Worm (Caenorhabditis elegans) whole organism, young adult: Measurements from ENCODE around the gene B0228.7.

Source experiments
- B0261.1 ChIP-seq: sonication (generic microtip); optimal IDR thresholded peaks from 2 replicates; lab custom pipeline; 2016; ENCODE audit warnings: mild to moderate bottlenecking, missing genetic modification characterization, moderate library complexity, missing compliant biosample characterization
- D2030.7 ChIP-seq: fragments of 200-800 bp; sonication (Bioruptor generic); IDR thresholded peaks from 2 replicates; pipeline ENCODE4 v1.3.6; 2022; ENCODE audit warnings: missing genetic modification reagents, missing genetic modification characterization, missing compliant biosample characterization
- F22D6.2 ChIP-seq: sonication (generic microtip); optimal IDR thresholded peaks from 2 replicates; lab custom pipeline; 2016; ENCODE audit warnings: mild to moderate bottlenecking, missing genetic modification characterization, missing compliant biosample characterization
- F23B12.7 ChIP-seq: sonication (generic microtip); optimal IDR thresholded peaks from 2 replicates; lab custom pipeline; 2017; ENCODE audit warnings: missing genetic modification characterization, mild to moderate bottlenecking, missing compliant biosample characterization, antibody characterized with exemption, moderate library complexity; ENCODE audit not compliant: insufficient read depth
- F37B4.10 ChIP-seq: fragments of 200-800 bp; sonication (Bioruptor generic); IDR thresholded peaks from 2 replicates; pipeline ENCODE4 v1.3.6; 2022; ENCODE audit warnings: missing genetic modification characterization, missing compliant biosample characterization
- F49E8.2 ChIP-seq: sonication (generic microtip); optimal IDR thresholded peaks from 3 replicates; lab custom pipeline; 2017; ENCODE audit warnings: missing genetic modification characterization, mild to moderate bottlenecking, missing compliant biosample characterization, antibody characterized with exemption, moderate library complexity; ENCODE audit not compliant: insufficient read depth
- F52B5.7 ChIP-seq: sonication (generic microtip); optimal IDR thresholded peaks from 2 replicates; lab custom pipeline; 2016; ENCODE audit warnings: mild to moderate bottlenecking, missing genetic modification characterization, missing compliant biosample characterization
- F57A8.1 ChIP-seq: fragments of 200-800 bp; sonication (Bioruptor generic); optimal IDR thresholded peaks from 2 replicates; lab custom pipeline; 2018; ENCODE audit warnings: mild to moderate bottlenecking, missing genetic modification characterization, moderate library complexity, missing compliant biosample characterization
- T07F8.4 ChIP-seq: sonication (generic microtip); optimal IDR thresholded peaks from 2 replicates; lab custom pipeline; 2016; ENCODE audit warnings: mild to moderate bottlenecking, missing genetic modification characterization, moderate library complexity, missing compliant biosample characterization
- ama-1 ChIP-seq, 3 experiments: fragments of 150-350 bp in 1 of 3; sonication (generic microtip) in 2 of 3; optimal IDR thresholded peaks; 2 replicates each; lab custom pipeline; 2014 to 2018; ENCODE audit warnings: missing biosample characterization in 2 of 3, missing genetic modification characterization in 2 of 3, missing genetic modification reagents in 2 of 3
- bed-1 ChIP-seq: fragments of 200-800 bp; sonication (Bioruptor generic); IDR thresholded peaks from 2 replicates; pipeline ENCODE4 v1.3.6; 2022; ENCODE audit warnings: missing genetic modification reagents, missing genetic modification characterization, missing compliant biosample characterization
- ceh-91 ChIP-seq: fragments of 200-800 bp; sonication (Bioruptor generic); IDR thresholded peaks from 2 replicates; pipeline ENCODE4 v1.3.6; 2022; ENCODE audit warnings: missing genetic modification reagents, missing genetic modification characterization, missing compliant biosample characterization
- dpff-1 ChIP-seq: sonication (generic microtip); optimal IDR thresholded peaks from 2 replicates; lab custom pipeline; 2017; ENCODE audit warnings: mild to moderate bottlenecking, missing genetic modification characterization, missing compliant biosample characterization
- dpl-1 ChIP-seq: fragments of 150-350 bp; optimal IDR thresholded peaks from 2 replicates; lab custom pipeline; 2014; ENCODE audit warnings: missing biosample characterization, missing genetic modification reagents, missing genetic modification characterization
- efl-1 ChIP-seq: fragments of 150-350 bp; optimal IDR thresholded peaks from 2 replicates; lab custom pipeline; 2014; ENCODE audit warnings: missing biosample characterization, missing genetic modification reagents, missing genetic modification characterization
- egl-18 ChIP-seq: fragments of 200-800 bp; sonication (Bioruptor generic); IDR thresholded peaks from 2 replicates; pipeline ENCODE4 v1.3.6; 2022; ENCODE audit warnings: missing genetic modification reagents, missing genetic modification characterization, missing compliant biosample characterization
- ekl-4 ChIP-seq: fragments of 200-800 bp; sonication (Bioruptor generic); IDR thresholded peaks from 2 replicates; pipeline ENCODE4 v1.3.6; 2022; ENCODE audit warnings: missing genetic modification reagents, missing genetic modification characterization, missing compliant biosample characterization
- ets-4 ChIP-seq: fragments of 200-800 bp; sonication (Bioruptor generic); optimal IDR thresholded peaks from 2 replicates; lab custom pipeline; 2018; ENCODE audit warnings: mild to moderate bottlenecking, missing genetic modification characterization, missing compliant biosample characterization
- fkh-3 ChIP-seq: sonication (generic microtip); optimal IDR thresholded peaks from 2 replicates; lab custom pipeline; 2016; ENCODE audit warnings: mild to moderate bottlenecking, missing genetic modification characterization, missing compliant biosample characterization
- him-1 ChIP-seq: sonication (generic microtip); optimal IDR thresholded peaks from 2 replicates; lab custom pipeline; 2016; ENCODE audit warnings: missing genotype, missing genetic modification reagents, missing genetic modification characterization, missing compliant biosample characterization
- hlh-12 ChIP-seq: sonication (generic microtip); optimal IDR thresholded peaks from 2 replicates; lab custom pipeline; 2016; ENCODE audit warnings: missing genetic modification characterization, missing compliant biosample characterization
- hrde-1 ChIP-seq: sonication (generic microtip); optimal IDR thresholded peaks from 2 replicates; lab custom pipeline; 2016; ENCODE audit warnings: missing genetic modification characterization, mild to moderate bottlenecking, missing compliant biosample characterization, moderate library complexity, missing genotype, missing genetic modification reagents, borderline replicate concordance
- hsf-1 ChIP-seq: fragments of 200-800 bp; sonication (Bioruptor generic); IDR thresholded peaks from 2 replicates; pipeline ENCODE4 v1.3.6; 2022; ENCODE audit warnings: missing genetic modification reagents, missing genetic modification characterization, missing compliant biosample characterization
- lin-35 ChIP-seq, 3 experiments: fragments of 150-350 bp in 2 of 3; sonication (generic microtip) in 1 of 3; optimal IDR thresholded peaks; 2 replicates each; lab custom pipeline; 2014 to 2018; ENCODE audit warnings: missing biosample characterization in 3 of 3, missing genetic modification characterization in 3 of 3, missing genetic modification reagents in 3 of 3
- lin-40 ChIP-seq: sonication (generic microtip); optimal IDR thresholded peaks from 2 replicates; lab custom pipeline; 2016; ENCODE audit warnings: missing genetic modification characterization, mild to moderate bottlenecking, missing compliant biosample characterization, missing genotype, missing genetic modification reagents
- lin-54 ChIP-seq: fragments of 200-800 bp; sonication (Bioruptor generic); optimal IDR thresholded peaks from 2 replicates; lab custom pipeline; 2018; ENCODE audit warnings: mild to moderate bottlenecking, missing genetic modification characterization, missing compliant biosample characterization
- lsl-1 ChIP-seq: fragments of 200-800 bp; sonication (Bioruptor generic); optimal IDR thresholded peaks from 2 replicates; lab custom pipeline; 2018; ENCODE audit warnings: mild to moderate bottlenecking, missing genetic modification characterization, moderate library complexity, missing compliant biosample characterization
- lsy-27 ChIP-seq: sonication (generic microtip); optimal IDR thresholded peaks from 2 replicates; lab custom pipeline; 2017; ENCODE audit warnings: missing genetic modification characterization, mild to moderate bottlenecking, missing compliant biosample characterization, antibody characterized with exemption, missing genotype, borderline replicate concordance; ENCODE audit not compliant: insufficient read depth
- madf-6 ChIP-seq: fragments of 200-800 bp; sonication (Bioruptor generic); IDR thresholded peaks from 2 replicates; pipeline ENCODE4 v1.3.6; 2022; ENCODE audit warnings: missing genetic modification reagents, missing genetic modification characterization, missing compliant biosample characterization
- madf-8 ChIP-seq: fragments of 200-800 bp; sonication (Bioruptor generic); conservative IDR thresholded peaks from 2 replicates; pipeline ENCODE4 v1.3.6; 2022; ENCODE audit warnings: missing genetic modification reagents, missing genetic modification characterization, missing compliant biosample characterization
- mel-28 ChIP-seq: sonication (generic microtip); optimal IDR thresholded peaks from 2 replicates; lab custom pipeline; 2016; ENCODE audit warnings: borderline replicate concordance, mild to moderate bottlenecking, missing genetic modification characterization, missing compliant biosample characterization
- mxl-1 ChIP-seq: sonication (generic microtip); optimal IDR thresholded peaks from 2 replicates; lab custom pipeline; 2016; ENCODE audit warnings: missing genetic modification characterization, missing compliant biosample characterization
- nfya-2 ChIP-seq: fragments of 200-800 bp; sonication (Bioruptor generic); IDR thresholded peaks from 2 replicates; pipeline ENCODE4 v1.3.6; 2022; ENCODE audit warnings: missing genetic modification reagents, missing genetic modification characterization, missing compliant biosample characterization
- nhr-120 ChIP-seq: fragments of 200-800 bp; sonication (Bioruptor generic); IDR thresholded peaks from 2 replicates; pipeline ENCODE4 v1.3.6; 2022; ENCODE audit warnings: missing genetic modification characterization, missing compliant biosample characterization
- nhr-179 ChIP-seq: sonication (generic microtip); optimal IDR thresholded peaks from 2 replicates; lab custom pipeline; 2016; ENCODE audit warnings: mild to moderate bottlenecking, missing genetic modification characterization, missing compliant biosample characterization
- nhr-90 ChIP-seq: sonication (generic microtip); optimal IDR thresholded peaks from 2 replicates; lab custom pipeline; 2016; ENCODE audit warnings: missing genotype, mild to moderate bottlenecking, missing genetic modification characterization, missing compliant biosample characterization
- rcor-1 ChIP-seq: fragments of 200-800 bp; sonication (Bioruptor generic); IDR thresholded peaks from 2 replicates; pipeline ENCODE4 v1.3.6; 2022; ENCODE audit warnings: missing genetic modification reagents, missing genetic modification characterization, missing compliant biosample characterization
- repo-1 ChIP-seq: sonication (generic microtip); optimal IDR thresholded peaks from 2 replicates; lab custom pipeline; 2017; ENCODE audit warnings: mild to moderate bottlenecking, missing genetic modification characterization, missing compliant biosample characterization
- sea-2 ChIP-seq: fragments of 200-800 bp; sonication (Bioruptor generic); IDR thresholded peaks from 2 replicates; pipeline ENCODE4 v1.3.6; 2022; ENCODE audit warnings: missing genetic modification characterization, missing compliant biosample characterization
- somi-1 ChIP-seq: fragments of 200-800 bp; sonication (Bioruptor generic); optimal IDR thresholded peaks from 2 replicates; lab custom pipeline; 2018; ENCODE audit warnings: mild to moderate bottlenecking, missing genetic modification characterization, missing compliant biosample characterization
- tbp1 ChIP-seq: fragments of 200-800 bp; sonication (Bioruptor generic); optimal IDR thresholded peaks from 2 replicates; lab custom pipeline; 2018; ENCODE audit warnings: mild to moderate bottlenecking, missing genetic modification characterization, missing compliant biosample characterization
- tlf-1 ChIP-seq: fragments of 200-800 bp; sonication (Bioruptor generic); optimal IDR thresholded peaks from 2 replicates; lab custom pipeline; 2018; ENCODE audit warnings: mild to moderate bottlenecking, missing genetic modification characterization, missing compliant biosample characterization
- xnd-1 ChIP-seq: sonication (generic microtip); optimal IDR thresholded peaks from 2 replicates; lab custom pipeline; 2016; ENCODE audit warnings: missing genotype, missing genetic modification reagents, missing genetic modification characterization, missing compliant biosample characterization
- ztf-18 ChIP-seq: sonication (generic microtip); optimal IDR thresholded peaks from 2 replicates; lab custom pipeline; 2016; ENCODE audit warnings: missing genotype, mild to moderate bottlenecking, missing genetic modification characterization, missing compliant biosample characterization
- ztf-28 ChIP-seq: fragments of 200-800 bp; sonication (Bioruptor generic); IDR thresholded peaks from 2 replicates; pipeline ENCODE4 v1.3.6; 2022; ENCODE audit warnings: missing genetic modification reagents, missing genetic modification characterization, missing compliant biosample characterization
- ztf-6 ChIP-seq: fragments of 200-800 bp; sonication (Bioruptor generic); IDR thresholded peaks from 2 replicates; pipeline ENCODE4 v1.3.6; 2022; ENCODE audit warnings: missing genetic modification reagents, missing genetic modification characterization, missing compliant biosample characterization

The B0228.7 gene

ce11 chrII:7789605-7790004, 30.8 kb upstream of the B0228.7 start:
- TF ChIP-seq fkh-3 (no peak), F49E8.2 (no peak), F37B4.10 (GFP tag; lab: Robert Waterston, UW) (no peak), nhr-179 (tag; lab: Kevin White, UChicago) (no peak), ets-4 (GFP tag; lab: Kevin White, UChicago) (no peak), B0261.1 (no peak), lsy-27 (tag; lab: Kevin White, UChicago) (no peak), egl-18 (GFP tag; lab: Robert Waterston, UW) (no peak), tlf-1 (GFP tag; lab: Kevin White, UChicago) (no peak), F22D6.2 (tag; lab: Kevin White, UChicago) (no peak), hlh-12 (tag; lab: Kevin White, UChicago) (no peak), T07F8.4 (no peak), lsl-1 (GFP tag; lab: Kevin White, UChicago) (no peak), somi-1 (GFP tag; lab: Kevin White, UChicago) (no peak), bed-1 (GFP tag; lab: Robert Waterston, UW) (no peak), nhr-120 (GFP tag; lab: Robert Waterston, UW) (no peak), ztf-18 (no peak), xnd-1 (tag; lab: Kevin White, UChicago) (no peak), hsf-1 (no peak), lin-35 (GFP tag; optimal IDR thresholded peaks at IDR 0.05; lab: Kevin White, UChicago) (no peak)

ce11 chrII:7783467-7783959, 24.7 kb upstream of the B0228.7 start, which contains the start of gene skr-17:
Gene skr-17 (plus strand): TSS chrII:7783517.
- TF ChIP-seq efl-1 = peak; percentile 63
- peak; percentile 27 for TF ChIP-seq dpl-1
- no peak for TF ChIP-seq repo-1
- peak; percentile 11 for TF ChIP-seq lin-54 (GFP tag; lab: Kevin White, UChicago)
- peak; percentile 42; the same call in 1 of the 2 replicates for TF ChIP-seq madf-6 (GFP tag; lab: Robert Waterston, UW)
- TF ChIP-seq him-1 = peak; percentile 9
- peak; percentile 13; the same call in 1 of the 2 replicates for TF ChIP-seq madf-8 (GFP tag; lab: Robert Waterston, UW)
- no peak for TF ChIP-seq sea-2 (GFP tag; lab: Robert Waterston, UW)
- no peak for TF ChIP-seq ztf-28 (GFP tag; lab: Robert Waterston, UW)
- 0 out of 2 replicates have a peak, but pooled peaks have one; percentile 12 for TF ChIP-seq ceh-91
- TF ChIP-seq lin-40 (tag; lab: Kevin White, UChicago) = no peak
- TF ChIP-seq nfya-2 (GFP tag; lab: Robert Waterston, UW) = no peak
- TF ChIP-seq ama-1 (optimal IDR thresholded peaks at IDR 0.05; lab: Kevin White, UChicago) = no peak
- TF ChIP-seq ama-1 (GFP tag; optimal IDR thresholded peaks at IDR 0.05; lab: Kevin White, UChicago) = no peak

- TF ChIP-seq lin-35 (GFP tag; optimal IDR thresholded peaks at IDR 0.05; lab: Kevin White, UChicago) = peak in 1 of 3 experiments; percentile 53
- TF ChIP-seq mel-28 (tag; lab: Kevin White, UChicago) = no peak
- TF ChIP-seq ekl-4 (GFP tag; lab: Robert Waterston, UW) = no peak
- no peak for TF ChIP-seq dpff-1
- TF ChIP-seq tbp1 (GFP tag; lab: Kevin White, UChicago) = no peak
- no peak for TF ChIP-seq mxl-1 (tag; lab: Kevin White, UChicago)
- no peak for TF ChIP-seq nhr-90 (tag; lab: Kevin White, UChicago)
- TF ChIP-seq F52B5.7 (tag; lab: Kevin White, UChicago) = no peak
- TF ChIP-seq B0261.1 = no peak
- TF ChIP-seq D2030.7 = 0 out of 2 replicates have a peak, but pooled peaks have one; percentile 21
- no peak for TF ChIP-seq rcor-1 (GFP tag; lab: Robert Waterston, UW)
- TF ChIP-seq F23B12.7 = peak; percentile 36
- TF ChIP-seq F57A8.1 (GFP tag; lab: Kevin White, UChicago) = no peak
- TF ChIP-seq bed-1 (GFP tag; lab: Robert Waterston, UW) = no peak
- TF ChIP-seq egl-18 (GFP tag; lab: Robert Waterston, UW) = no peak
- no peak for TF ChIP-seq ztf-6 (GFP tag; lab: Robert Waterston, UW)
- TF ChIP-seq hrde-1 (tag; lab: Kevin White, UChicago) = no peak
- TF ChIP-seq nhr-179 (tag; lab: Kevin White, UChicago) = no peak
Measured at ce11 chrII:7781102-7781616, 22.3 kb upstream of the B0228.7 start, which contains the start of the genes snpc-1.1 and spdl-1. Gene snpc-1.1 (minus strand): TSS chrII:7781301. Gene spdl-1 (plus strand): TSS chrII:7781566.
